Worm (Caenorhabditis elegans): ENCODE data around the gene fbxb-95.
"Not testable (repeated sequence)": the region's sequence is repeated elsewhere in the genome, so short reads cannot be mapped to it uniquely, and the experiment has no call there.

DNA sequence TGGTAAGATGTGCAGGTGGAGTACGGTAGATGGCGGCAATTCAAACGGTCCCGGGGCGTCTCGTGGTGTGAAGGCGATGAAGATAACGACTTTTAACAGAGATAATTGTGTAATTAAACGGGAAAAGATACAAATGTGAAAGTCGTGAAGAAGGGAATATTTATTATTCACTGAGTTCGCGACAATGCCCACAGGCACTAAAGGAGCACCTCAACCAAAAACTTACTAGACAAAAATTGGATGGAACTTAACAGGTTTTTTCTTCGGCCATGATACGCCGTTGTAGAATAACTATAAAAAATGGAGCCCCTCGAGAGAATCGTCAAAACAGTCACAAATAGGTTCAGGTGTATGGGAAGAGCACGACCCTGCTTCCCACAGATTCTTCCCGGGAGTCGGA lies 8.1 kb downstream of the fbxb-95 start, which contains the start of gene fbxb-98:
- TF ChIP-seq skn-1 (tag; optimal IDR thresholded peaks at IDR 0.05); jun-1 (tag; optimal IDR thresholded peaks at IDR 0.05); nhr-25 (tag; optimal IDR thresholded peaks at IDR 0.05; ENCODE audit: borderline replicate concordance, insufficient read depth); lin-39 (tag; optimal IDR thresholded peaks at IDR 0.05); nhr-102 (tag; optimal IDR thresholded peaks at IDR 0.05); lin-38 (GFP tag; IDR thresholded peaks at IDR 0.05); ceh-62 (tag; optimal IDR thresholded peaks at IDR 0.05); ceh-20 (GFP tag; IDR thresholded peaks at IDR 0.05); unc-62 (GFP tag; optimal IDR thresholded peaks at IDR 0.05 in 1 of 2); unc-62 (tag; optimal IDR thresholded peaks at IDR 0.05); set-16 (GFP tag; IDR thresholded peaks at IDR 0.05): not testable (repeated sequence)

All from whole organism, L4 larva.